Fruit fly (Drosophila melanogaster) whole organism, prepupa: Measurements from ENCODE around the gene mRpL21.
A peak's percentile ranks its signal among the peaks of the same experiment; 100 is the strongest.

Source experiments
- CG11902 ChIP-seq: fragments of 200-800 bp; sonication (Bioruptor generic); optimal IDR thresholded peaks from 3 replicates; lab custom pipeline; 2016; ENCODE audit warnings: missing biosample characterization, missing genetic modification characterization
- CG16779 ChIP-seq: fragments of 200-800 bp; sonication (Bioruptor generic); optimal IDR thresholded peaks from 3 replicates; lab custom pipeline; 2017; ENCODE audit warnings: missing biosample characterization, mild to moderate bottlenecking, missing genetic modification characterization
- CG31627 ChIP-seq: fragments of 200-800 bp; sonication (Bioruptor generic); optimal IDR thresholded peaks from 3 replicates; lab custom pipeline; 2016; ENCODE audit warnings: missing biosample characterization, missing genetic modification characterization
- CG34406 ChIP-seq: fragments of 200-800 bp; sonication (Bioruptor generic); optimal IDR thresholded peaks from 3 replicates; lab custom pipeline; 2016; ENCODE audit warnings: missing biosample characterization, missing genetic modification characterization
- CG7368 ChIP-seq: fragments of 200-800 bp; sonication (Bioruptor generic); optimal IDR thresholded peaks from 3 replicates; lab custom pipeline; 2016; ENCODE audit warnings: missing biosample characterization, missing genetic modification characterization
- CG8119 ChIP-seq: fragments of 200-800 bp; sonication (Bioruptor generic); IDR thresholded peaks from 3 replicates; pipeline ENCODE4 v1.3.6; 2022; ENCODE audit warnings: missing biosample characterization, missing genetic modification characterization
- Sox14 ChIP-seq: fragments of 200-800 bp; sonication (Bioruptor generic); optimal IDR thresholded peaks from 3 replicates; lab custom pipeline; 2016; ENCODE audit warnings: missing biosample characterization, missing genetic modification characterization
- lz ChIP-seq: fragments of 200-800 bp; sonication (Bioruptor generic); optimal IDR thresholded peaks from 3 replicates; lab custom pipeline; 2016; ENCODE audit warnings: missing biosample characterization, missing genetic modification characterization
- pdm3 ChIP-seq: fragments of 200-800 bp; sonication (Bioruptor generic); optimal IDR thresholded peaks from 3 replicates; lab custom pipeline; 2016; ENCODE audit warnings: missing biosample characterization, missing genetic modification characterization
- svp ChIP-seq: fragments of 200-800 bp; sonication (Bioruptor generic); peaks from one replicate; lab custom pipeline; 2016; ENCODE audit warnings: missing biosample characterization, missing genetic modification characterization

Gene mRpL21

DNA sequence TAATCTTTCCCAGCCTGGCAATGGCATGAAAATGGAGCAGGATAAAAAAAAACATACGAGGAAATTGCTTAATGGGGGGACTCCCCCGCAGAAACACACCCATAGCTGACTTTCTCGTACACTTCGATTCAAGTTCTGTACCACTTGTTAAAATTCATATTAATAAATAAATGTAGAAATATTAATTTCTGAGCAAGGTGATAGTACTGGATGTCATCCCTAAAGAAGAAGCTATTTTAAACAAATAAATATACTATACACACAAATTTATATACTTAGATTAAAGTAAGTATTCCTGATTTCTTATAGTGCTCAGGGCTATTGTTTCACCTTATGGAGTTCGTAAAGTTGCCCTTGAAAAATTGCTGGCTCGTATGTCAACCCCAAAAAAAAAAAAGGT, 49.1 kb downstream of the mRpL21 start:
- TF ChIP-seq svp (GFP tag; lab: Kevin White, UChicago) (peak; percentile 60), lz (GFP tag; lab: Kevin White, UChicago) (no peak)

DNA sequence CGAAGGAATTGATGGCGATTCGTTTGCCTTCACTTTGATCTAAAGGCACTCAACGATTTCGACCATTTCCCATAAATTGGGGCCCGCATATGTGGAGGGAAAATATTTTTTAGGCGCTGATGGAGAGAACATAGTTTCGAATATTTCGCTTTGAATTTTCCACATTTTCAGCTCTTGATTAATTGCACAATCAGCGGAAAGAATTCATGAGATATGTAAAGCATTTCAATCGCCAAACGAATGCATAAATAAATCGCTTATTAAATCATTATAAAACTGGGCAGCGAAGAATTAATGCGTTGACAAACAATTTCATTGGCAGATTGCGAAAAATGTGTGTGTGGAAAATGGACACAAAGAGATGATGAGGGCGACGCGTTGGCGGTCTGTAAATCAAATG, 50.5 kb downstream of the mRpL21 start:
- no peak for TF ChIP-seq CG8119 (GFP tag; lab: Robert Waterston, UW)
- no peak for TF ChIP-seq Sox14
- no peak for TF ChIP-seq CG16779
- no peak for TF ChIP-seq CG7368 (GFP tag; lab: Kevin White, UChicago)
- TF ChIP-seq CG31627 (GFP tag; lab: Kevin White, UChicago), result no peak
- no peak for TF ChIP-seq CG11902
- TF ChIP-seq CG34406 (GFP tag; lab: Kevin White, UChicago), result no peak
- TF ChIP-seq pdm3 (GFP tag; lab: Kevin White, UChicago), result no peak
